Fruit fly (Drosophila melanogaster) whole organism: ENCODE results near the gene Sfp93F.
"Not testable (repeated sequence)": the region's sequence is repeated elsewhere in the genome, so short reads cannot be mapped to it uniquely, and the experiment has no call there.

ENCODE experiments used
- CG8478 ChIP-seq: fragments of >200 bp; optimal IDR thresholded peaks from 2 replicates; lab custom pipeline; 2018; ENCODE audit warnings: inconsistent platforms
- Dll ChIP-seq: fragments of >200 bp; optimal IDR thresholded peaks from 2 replicates; lab custom pipeline; 2017
- EcR ChIP-seq, 2 experiments: fragments of >200 bp; optimal IDR thresholded peaks; 2 replicates each; lab custom pipeline; 2017; ENCODE audit warnings: missing biosample characterization in 2 of 2, missing genetic modification characterization in 2 of 2, missing genetic modification reagents in 2 of 2
- pan ChIP-seq: fragments of >200 bp; optimal IDR thresholded peaks from 2 replicates; lab custom pipeline; 2017
- psq ChIP-seq: fragments of >200 bp; optimal IDR thresholded peaks from 2 replicates; lab custom pipeline; 2017
- usp ChIP-seq: fragments of >200 bp; optimal IDR thresholded peaks from 2 replicates; lab custom pipeline; 2017; ENCODE audit warnings: missing biosample characterization, missing genetic modification characterization, mixed read lengths

The Sfp93F gene

dm6 chr3R:21736196-21736595 lies at the start of gene Sfp93F:
Gene Sfp93F, minus strand, starts transcription at chr3R:21736296.
- TF ChIP-seq CG8478; usp; psq (lab: Kevin White, UChicago): not testable (repeated sequence)

dm6 chr3R:21782295-21782922 lies 46.3 kb upstream of the Sfp93F start, which contains the start of gene tsl:
Gene tsl, minus strand, starts transcription at chr3R:21782536.
- peak; percentile 32 to 93 for TF ChIP-seq EcR (GFP tag; optimal IDR thresholded peaks at IDR 0.05; lab: Kevin White, UChicago)
- TF ChIP-seq psq (lab: Kevin White, UChicago): no peak
- peak; percentile 14 for TF ChIP-seq Dll (lab: Kevin White, UChicago)
- no peak for TF ChIP-seq usp

dm6 chr3R:21781448-21781847 lies 45.4 kb upstream of the Sfp93F start:
- no peak for TF ChIP-seq psq (lab: Kevin White, UChicago)
- TF ChIP-seq EcR (GFP tag; optimal IDR thresholded peaks at IDR 0.05; lab: Kevin White, UChicago): no peak

dm6 chr3R:21780086-21780485 lies 44.0 kb upstream of the Sfp93F start:
- TF ChIP-seq pan (no peak), usp (no peak), Dll (lab: Kevin White, UChicago) (no peak), CG8478 (no peak), EcR (GFP tag; optimal IDR thresholded peaks at IDR 0.05; lab: Kevin White, UChicago) (no peak), psq (lab: Kevin White, UChicago) (no peak)

dm6 chr3R:21777660-21778059 lies 41.6 kb upstream of the Sfp93F start, which contains the start of gene Polr1H:
Gene Polr1H, minus strand, starts transcription at chr3R:21777847.
- no peak for TF ChIP-seq EcR (GFP tag; optimal IDR thresholded peaks at IDR 0.05; lab: Kevin White, UChicago)
- TF ChIP-seq pan: no peak
- TF ChIP-seq usp: no peak
- TF ChIP-seq Dll (lab: Kevin White, UChicago): no peak
- no peak for TF ChIP-seq CG8478
- TF ChIP-seq psq (lab: Kevin White, UChicago): no peak

dm6 chr3R:21775766-21776165 lies 39.7 kb upstream of the Sfp93F start, which contains the start of the genes GABA-B-R2 and CG6800:
Gene GABA-B-R2, minus strand, starts transcription at chr3R:21775840.
Gene CG6800, plus strand, starts transcription at chr3R:21776138.
- TF ChIP-seq Dll (lab: Kevin White, UChicago) (no peak), pan (no peak), CG8478 (no peak), psq (lab: Kevin White, UChicago) (no peak), usp (no peak), EcR (GFP tag; optimal IDR thresholded peaks at IDR 0.05; lab: Kevin White, UChicago) (no peak)

dm6 chr3R:21769218-21769617 lies 33.1 kb upstream of the Sfp93F start, which contains the start of gene Burs:
Gene Burs, plus strand, starts transcription at chr3R:21769518.
- no peak for TF ChIP-seq EcR (GFP tag; optimal IDR thresholded peaks at IDR 0.05; lab: Kevin White, UChicago)
- no peak for TF ChIP-seq psq (lab: Kevin White, UChicago)
- no peak for TF ChIP-seq CG8478
- no peak for TF ChIP-seq pan
- TF ChIP-seq Dll (lab: Kevin White, UChicago): no peak
- no peak for TF ChIP-seq usp

- no peak for TF ChIP-seq CG8478
- no peak for TF ChIP-seq pan
- TF ChIP-seq EcR (GFP tag; optimal IDR thresholded peaks at IDR 0.05; lab: Kevin White, UChicago): no peak
Observed at dm6 chr3R:21758145-21758856, 22.2 kb upstream of the Sfp93F start, which contains the start of gene CG42335. Gene CG42335, plus strand, starts transcription at chr3R:21758764.

- TF ChIP-seq CG8478: no peak
- TF ChIP-seq Dll (lab: Kevin White, UChicago): no peak
- TF ChIP-seq psq (lab: Kevin White, UChicago): no peak
Observed at dm6 chr3R:21757550-21757949, 21.5 kb upstream of the Sfp93F start.

- TF ChIP-seq EcR (GFP tag; optimal IDR thresholded peaks at IDR 0.05; lab: Kevin White, UChicago): no peak
- no peak for TF ChIP-seq Dll (lab: Kevin White, UChicago)
- TF ChIP-seq pan: no peak
- no peak for TF ChIP-seq usp
- no peak for TF ChIP-seq psq (lab: Kevin White, UChicago)
- no peak for TF ChIP-seq CG8478
Observed at dm6 chr3R:21753974-21754373, 17.9 kb upstream of the Sfp93F start, which contains the start of gene CG31198. Gene CG31198, plus strand, starts transcription at chr3R:21754324.

- TF ChIP-seq Dll (lab: Kevin White, UChicago) (no peak), CG8478 (no peak), pan (no peak), EcR (GFP tag; optimal IDR thresholded peaks at IDR 0.05; lab: Kevin White, UChicago) (no peak), psq (lab: Kevin White, UChicago) (no peak), usp (no peak)
Observed at dm6 chr3R:21753099-21753498, 17.0 kb upstream of the Sfp93F start.

- no peak for TF ChIP-seq Dll (lab: Kevin White, UChicago)
- no peak for TF ChIP-seq CG8478
- TF ChIP-seq EcR (GFP tag; optimal IDR thresholded peaks at IDR 0.05; lab: Kevin White, UChicago): no peak
- TF ChIP-seq pan: no peak
- TF ChIP-seq psq (lab: Kevin White, UChicago): no peak
- TF ChIP-seq usp: no peak
Observed at dm6 chr3R:21748954-21749920, 13.1 kb upstream of the Sfp93F start, which contains the start of gene CG31233. Gene CG31233, plus strand, starts transcription at chr3R:21749853.
